Worm (Caenorhabditis elegans): ENCODE measurements around the gene T28D6.4.

DNA sequence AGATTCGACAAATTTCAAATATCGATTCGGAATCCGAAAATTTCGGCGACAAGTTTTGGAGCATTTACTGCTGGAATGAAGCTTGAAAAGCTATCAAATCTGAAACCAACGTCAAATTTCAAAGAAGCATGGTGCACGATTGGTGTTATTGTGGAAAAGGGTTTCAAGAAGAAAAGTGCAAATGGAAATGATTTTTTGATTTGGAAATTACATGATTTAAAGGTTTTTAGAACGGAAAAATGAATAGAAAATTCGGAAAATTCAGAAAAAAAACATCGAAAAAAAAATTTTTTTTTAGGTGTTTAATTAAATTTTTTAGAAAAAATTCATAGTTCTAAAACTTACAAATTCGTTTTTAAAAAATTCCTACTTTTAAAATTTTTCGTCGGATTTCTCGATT is 42.1 kb upstream of the T28D6.4 start, which contains the start of gene teg-1:
- no peak for TF ChIP-seq madf-10 (tag; optimal IDR thresholded peaks at IDR 0.05)
- TF ChIP-seq lsy-27 (tag; optimal IDR thresholded peaks at IDR 0.05; ENCODE audit: borderline replicate concordance, insufficient read depth): no peak
- no peak for TF ChIP-seq snpc-1.3 (tag; optimal IDR thresholded peaks at IDR 0.05; ENCODE audit: insufficient read depth)
- no peak for TF ChIP-seq Y53G8AR.9 (GFP tag; conservative IDR thresholded peaks at IDR 0.05)
- TF ChIP-seq attf-5 (GFP tag; optimal IDR thresholded peaks at IDR 0.05): no peak
